Fruit fly (Drosophila melanogaster) whole organism, prepupa: Measurements from ENCODE around the gene CG43153.
A peak's percentile ranks its signal among the peaks of the same experiment; 100 is the strongest.

Source experiments
- Blimp-1 ChIP-seq: fragments of 200-800 bp; sonication (Bioruptor generic); optimal IDR thresholded peaks from 3 replicates; lab custom pipeline; 2017; ENCODE audit warnings: missing biosample characterization, missing genetic modification characterization, mild to moderate bottlenecking, moderate library complexity, missing genetic modification reagents
- CG10631 ChIP-seq: fragments of 200-800 bp; sonication (Bioruptor generic); optimal IDR thresholded peaks from 2 replicates; lab custom pipeline; 2016; ENCODE audit warnings: missing biosample characterization, missing genetic modification characterization
- CG11294 ChIP-seq: fragments of 200-800 bp; sonication (Bioruptor generic); IDR thresholded peaks from 2 replicates; pipeline ENCODE4 v1.3.6; 2022; ENCODE audit warnings: missing biosample characterization, missing genetic modification characterization
- CG11762 ChIP-seq: fragments of 200-800 bp; sonication (Bioruptor generic); optimal IDR thresholded peaks from 3 replicates; lab custom pipeline; 2016; ENCODE audit warnings: missing biosample characterization, missing genetic modification characterization; ENCODE audit not compliant: insufficient read depth
- CG15336 ChIP-seq: fragments of 200-800 bp; sonication (Bioruptor generic); IDR thresholded peaks from 2 replicates; pipeline ENCODE4 v1.3.6; 2022; ENCODE audit warnings: missing biosample characterization, missing genetic modification characterization
- CG16779 ChIP-seq: fragments of 200-800 bp; sonication (Bioruptor generic); optimal IDR thresholded peaks from 3 replicates; lab custom pipeline; 2017; ENCODE audit warnings: missing biosample characterization, mild to moderate bottlenecking, missing genetic modification characterization
- CG31627 ChIP-seq: fragments of 200-800 bp; sonication (Bioruptor generic); optimal IDR thresholded peaks from 3 replicates; lab custom pipeline; 2016; ENCODE audit warnings: missing biosample characterization, missing genetic modification characterization
- CG32006 ChIP-seq: fragments of 200-800 bp; sonication (Bioruptor generic); optimal IDR thresholded peaks from 3 replicates; lab custom pipeline; 2017; ENCODE audit warnings: missing biosample characterization, mild to moderate bottlenecking, missing genetic modification characterization
- CG34406 ChIP-seq: fragments of 200-800 bp; sonication (Bioruptor generic); optimal IDR thresholded peaks from 3 replicates; lab custom pipeline; 2016; ENCODE audit warnings: missing biosample characterization, missing genetic modification characterization
- CG3919 ChIP-seq: fragments of 200-800 bp; sonication (Bioruptor generic); optimal IDR thresholded peaks from 3 replicates; lab custom pipeline; 2016; ENCODE audit warnings: missing biosample characterization, missing genetic modification characterization
- CG4318 ChIP-seq: fragments of 200-800 bp; sonication (Bioruptor generic); optimal IDR thresholded peaks from 3 replicates; lab custom pipeline; 2017; ENCODE audit warnings: missing biosample characterization, mild to moderate bottlenecking, missing genetic modification characterization
- CG6792 ChIP-seq: fragments of 200-800 bp; sonication (Bioruptor generic); optimal IDR thresholded peaks from 3 replicates; lab custom pipeline; 2016; ENCODE audit warnings: missing biosample characterization, missing genetic modification characterization
- CG6808 ChIP-seq: fragments of 200-800 bp; sonication (Bioruptor generic); optimal IDR thresholded peaks from 3 replicates; lab custom pipeline; 2017; ENCODE audit warnings: missing biosample characterization, missing genetic modification characterization, mild to moderate bottlenecking, moderate library complexity, missing genetic modification reagents
- CG6854 ChIP-seq: fragments of 200-800 bp; sonication (Bioruptor generic); optimal IDR thresholded peaks from 2 replicates; lab custom pipeline; 2017; ENCODE audit warnings: missing biosample characterization, mild to moderate bottlenecking, missing genetic modification characterization
- CG8632 ChIP-seq: fragments of 200-800 bp; sonication (Bioruptor generic); optimal IDR thresholded peaks from 3 replicates; lab custom pipeline; 2016; ENCODE audit warnings: missing biosample characterization, missing genetic modification characterization
- CG9139 ChIP-seq: fragments of 200-800 bp; sonication (Bioruptor generic); optimal IDR thresholded peaks from 3 replicates; lab custom pipeline; 2017; ENCODE audit warnings: missing biosample characterization, mild to moderate bottlenecking, missing genetic modification characterization
- Eip75B ChIP-seq: fragments of 200-800 bp; sonication (Bioruptor generic); optimal IDR thresholded peaks from 3 replicates; lab custom pipeline; 2016; ENCODE audit warnings: missing biosample characterization, missing genetic modification characterization
- Eip93F ChIP-seq: fragments of 200-800 bp; sonication (Bioruptor generic); optimal IDR thresholded peaks from 2 replicates; lab custom pipeline; 2016; ENCODE audit warnings: missing biosample characterization, mild to moderate bottlenecking, missing genetic modification characterization
- Ets21C ChIP-seq: fragments of 200-800 bp; sonication (Bioruptor generic); optimal IDR thresholded peaks from 3 replicates; lab custom pipeline; 2016; ENCODE audit warnings: missing biosample characterization, missing genetic modification characterization
- Ets96B ChIP-seq: fragments of 200-800 bp; optimal IDR thresholded peaks from 2 replicates; lab custom pipeline; 2019; ENCODE audit warnings: missing biosample characterization, mild to moderate bottlenecking, missing genetic modification characterization, moderate library complexity
- Gug ChIP-seq: fragments of 200-800 bp; sonication (Bioruptor generic); IDR thresholded peaks from 2 replicates; pipeline ENCODE4 v1.3.6; 2022; ENCODE audit warnings: missing biosample characterization, missing genetic modification characterization
- Hr39 ChIP-seq: fragments of 200-800 bp; sonication (Bioruptor generic); optimal IDR thresholded peaks from 2 replicates; lab custom pipeline; 2016; ENCODE audit warnings: missing biosample characterization, missing genetic modification characterization
- Met ChIP-seq: fragments of 200-800 bp; sonication (Bioruptor generic); optimal IDR thresholded peaks from 3 replicates; lab custom pipeline; 2016; ENCODE audit warnings: missing biosample characterization, missing genetic modification characterization
- OdsH ChIP-seq: fragments of 200-800 bp; sonication (Bioruptor generic); optimal IDR thresholded peaks from 3 replicates; lab custom pipeline; 2016; ENCODE audit warnings: missing biosample characterization, missing genetic modification characterization
- acj6 ChIP-seq: fragments of 200-800 bp; sonication (Bioruptor generic); optimal IDR thresholded peaks from 3 replicates; lab custom pipeline; 2016; ENCODE audit warnings: missing biosample characterization, missing genetic modification characterization
- cyc ChIP-seq: fragments of 200-800 bp; sonication (Bioruptor generic); optimal IDR thresholded peaks from 3 replicates; lab custom pipeline; 2016; ENCODE audit warnings: missing biosample characterization, missing genetic modification characterization
- dac ChIP-seq: fragments of 200-800 bp; sonication (Bioruptor generic); optimal IDR thresholded peaks from 2 replicates; lab custom pipeline; 2017; ENCODE audit warnings: missing biosample characterization, mild to moderate bottlenecking, missing genetic modification characterization
- eg ChIP-seq: fragments of 200-800 bp; sonication (Bioruptor generic); IDR thresholded peaks from 3 replicates; pipeline ENCODE4 v1.3.6; 2022; ENCODE audit warnings: missing biosample characterization, missing genetic modification characterization
- esn ChIP-seq: fragments of 200-800 bp; sonication (Bioruptor generic); optimal IDR thresholded peaks from 2 replicates; lab custom pipeline; 2016; ENCODE audit warnings: missing biosample characterization, mild to moderate bottlenecking, missing genetic modification characterization, moderate library complexity
- fd59A ChIP-seq: fragments of 200-800 bp; sonication (Bioruptor generic); optimal IDR thresholded peaks from 2 replicates; lab custom pipeline; 2017; ENCODE audit warnings: missing biosample characterization, mild to moderate bottlenecking, missing genetic modification characterization, missing genetic modification reagents
- fd85E ChIP-seq: fragments of 200-800 bp; sonication (Bioruptor generic); optimal IDR thresholded peaks from 3 replicates; lab custom pipeline; 2016; ENCODE audit warnings: missing biosample characterization, missing genetic modification characterization
- fkh ChIP-seq: fragments of 200-800 bp; sonication (Bioruptor generic); optimal IDR thresholded peaks from 3 replicates; lab custom pipeline; 2017; ENCODE audit warnings: missing biosample characterization, mild to moderate bottlenecking, missing genetic modification characterization, moderate library complexity
- lz ChIP-seq: fragments of 200-800 bp; sonication (Bioruptor generic); optimal IDR thresholded peaks from 3 replicates; lab custom pipeline; 2016; ENCODE audit warnings: missing biosample characterization, missing genetic modification characterization
- pdm3 ChIP-seq: fragments of 200-800 bp; sonication (Bioruptor generic); optimal IDR thresholded peaks from 3 replicates; lab custom pipeline; 2016; ENCODE audit warnings: missing biosample characterization, missing genetic modification characterization
- spab ChIP-seq: fragments of 200-800 bp; sonication (Bioruptor generic); optimal IDR thresholded peaks from 2 replicates; lab custom pipeline; 2017; ENCODE audit warnings: missing biosample characterization, mild to moderate bottlenecking, missing genetic modification characterization, missing genetic modification reagents
- svp ChIP-seq: fragments of 200-800 bp; sonication (Bioruptor generic); peaks from one replicate; lab custom pipeline; 2016; ENCODE audit warnings: missing biosample characterization, missing genetic modification characterization
- topi ChIP-seq: fragments of 200-800 bp; sonication (Bioruptor generic); optimal IDR thresholded peaks from 3 replicates; lab custom pipeline; 2016; ENCODE audit warnings: missing biosample characterization, missing genetic modification characterization

The CG43153 gene

dm6 chr2L:11498839-11499238 is 23.7 kb downstream of the CG43153 start, which contains the start of gene Cog8 (continued):
- TF ChIP-seq Ets21C (GFP tag; lab: Kevin White, UChicago) (peak; percentile 40), CG34406 (no peak), pdm3 (GFP tag; lab: Kevin White, UChicago) (peak; percentile 47), Blimp-1 (no peak), CG8632 (GFP tag; lab: Kevin White, UChicago) (no peak), fd85E (GFP tag; lab: Kevin White, UChicago) (no peak), CG6854 (no peak), spab (GFP tag; lab: Kevin White, UChicago) (no peak), dac (no peak), lz (GFP tag; lab: Kevin White, UChicago) (peak; percentile 54), CG31627 (peak; percentile 74), CG9139 (GFP tag; lab: Kevin White, UChicago) (no peak), svp (GFP tag; lab: Kevin White, UChicago) (peak; percentile 33), Ets96B (tag; lab: Kevin White, UChicago) (no peak), CG3919 (GFP tag; lab: Kevin White, UChicago) (peak; percentile 24), topi (GFP tag; lab: Kevin White, UChicago) (peak; percentile 15), fkh (GFP tag; lab: Kevin White, UChicago) (no peak), CG11762 (no peak), Hr39 (peak; percentile 71), eg (no peak), Eip93F (GFP tag; lab: Kevin White, UChicago) (no peak), Gug (GFP tag; lab: Robert Waterston, UW) (peak; percentile 15; the same call in 1 of the 2 replicates), OdsH (peak; percentile 26), Eip75B (GFP tag; lab: Kevin White, UChicago) (no peak), fd59A (no peak), CG10631 (GFP tag; lab: Kevin White, UChicago) (peak; percentile 64), acj6 (GFP tag; lab: Kevin White, UChicago) (peak; percentile 40), CG4318 (GFP tag; lab: Kevin White, UChicago) (no peak), CG16779 (no peak), CG15336 (GFP tag; lab: Robert Waterston, UW) (no peak), CG32006 (GFP tag; lab: Kevin White, UChicago) (no peak), CG6792 (GFP tag; lab: Kevin White, UChicago) (peak; percentile 30)

- no peak for TF ChIP-seq CG6808 (GFP tag; lab: Kevin White, UChicago)
- TF ChIP-seq Blimp-1: no peak
- no peak for TF ChIP-seq CG32006 (GFP tag; lab: Kevin White, UChicago)
- no peak for TF ChIP-seq pdm3 (GFP tag; lab: Kevin White, UChicago)
- TF ChIP-seq topi (GFP tag; lab: Kevin White, UChicago): no peak
- no peak for TF ChIP-seq esn (GFP tag; lab: Kevin White, UChicago)
- no peak for TF ChIP-seq CG11294 (GFP tag; lab: Robert Waterston, UW)
- no peak for TF ChIP-seq Met (GFP tag; lab: Kevin White, UChicago)
- no peak for TF ChIP-seq CG16779
- TF ChIP-seq dac: no peak
- no peak for TF ChIP-seq eg
These were observed 28.6 kb downstream of the CG43153 start for dm6 chr2L:11493933-11494332.

- TF ChIP-seq cyc (no peak), lz (GFP tag; lab: Kevin White, UChicago) (no peak), CG9139 (GFP tag; lab: Kevin White, UChicago) (no peak), Blimp-1 (no peak), Eip93F (GFP tag; lab: Kevin White, UChicago) (no peak), CG16779 (no peak), OdsH (no peak), CG3919 (GFP tag; lab: Kevin White, UChicago) (no peak), fd59A (no peak), CG34406 (no peak), svp (GFP tag; lab: Kevin White, UChicago) (no peak)
These were observed 34.0 kb downstream of the CG43153 start for dm6 chr2L:11488465-11489037.
